Worm (Caenorhabditis elegans): Measurements from ENCODE around the gene C34C6.3.

ce11 chrII:8698828-8699227 is 7.1 kb downstream of the C34C6.3 start, which contains the start of gene chdh-1:
- TF ChIP-seq nhr-76 (tag; optimal IDR thresholded peaks at IDR 0.05) = no peak
- TF ChIP-seq mdl-1 (tag; optimal IDR thresholded peaks at IDR 0.05) = no peak
- no peak for TF ChIP-seq ceh-32 (tag; optimal IDR thresholded peaks at IDR 0.05; ENCODE audit: poor library complexity)
- no peak for TF ChIP-seq hif-1 (tag; optimal IDR thresholded peaks at IDR 0.05)
- TF ChIP-seq fos-1 (tag; optimal IDR thresholded peaks at IDR 0.05) = no peak
- TF ChIP-seq unc-130 (GFP tag; optimal IDR thresholded peaks at IDR 0.05) = no peak
- no peak for TF ChIP-seq nhr-237 (tag; optimal IDR thresholded peaks at IDR 0.05)
- no peak for TF ChIP-seq php-3 (GFP tag; IDR thresholded peaks at IDR 0.05)
